Fruit fly (Drosophila melanogaster) whole organism, adult: ENCODE data around the gene Elys.

Experiments used
- CG12768 ChIP-seq: fragments of 200-800 bp; sonication (Bioruptor generic); optimal IDR thresholded peaks from 2 replicates; lab custom pipeline; 2017; ENCODE audit warnings: missing biosample characterization, missing genetic modification characterization, mild to moderate bottlenecking, moderate library complexity, missing genetic modification reagents
- CG33017 ChIP-seq: fragments of 200-800 bp; sonication (Bioruptor generic); optimal IDR thresholded peaks from 2 replicates; lab custom pipeline; 2018; ENCODE audit warnings: missing biosample characterization, mild to moderate bottlenecking, missing genetic modification characterization, moderate library complexity
- CG5204 ChIP-seq: fragments of 200-800 bp; sonication (Bioruptor generic); optimal IDR thresholded peaks from 2 replicates; lab custom pipeline; 2016; ENCODE audit warnings: missing biosample characterization, missing genetic modification characterization
- CG7101 ChIP-seq: fragments of 200-800 bp; sonication (Bioruptor generic); optimal IDR thresholded peaks from 2 replicates; lab custom pipeline; 2018; ENCODE audit warnings: missing biosample characterization, mild to moderate bottlenecking, missing genetic modification characterization, moderate library complexity
- Crg-1 ChIP-seq: fragments of 200-800 bp; sonication (Bioruptor generic); optimal IDR thresholded peaks from 2 replicates; lab custom pipeline; 2016; ENCODE audit warnings: missing biosample characterization, missing genetic modification characterization
- Mnt ChIP-seq: fragments of 200-800 bp; sonication (Bioruptor generic); optimal IDR thresholded peaks from 2 replicates; lab custom pipeline; 2016; ENCODE audit warnings: missing biosample characterization, mild to moderate bottlenecking, missing genetic modification characterization
- bab1 ChIP-seq: fragments of 200-800 bp; sonication (Bioruptor generic); optimal IDR thresholded peaks from 3 replicates; lab custom pipeline; 2019; ENCODE audit warnings: missing biosample characterization, mild to moderate bottlenecking, missing genetic modification characterization, moderate library complexity
- cnc ChIP-seq, 2 experiments: fragments of >200 bp; optimal IDR thresholded peaks; 2 replicates each; lab custom pipeline; 2017
- kay ChIP-seq: fragments of 200-800 bp; sonication (Bioruptor generic); peaks from one replicate; lab custom pipeline; 2016; ENCODE audit warnings: missing biosample characterization, missing genetic modification characterization, borderline replicate concordance
- ovo ChIP-seq: fragments of 200-800 bp; sonication (Bioruptor generic); optimal IDR thresholded peaks from 2 replicates; lab custom pipeline; 2016; ENCODE audit warnings: missing biosample characterization, missing genetic modification characterization
- pad ChIP-seq: fragments of 200-800 bp; sonication (Bioruptor generic); optimal IDR thresholded peaks from 3 replicates; lab custom pipeline; 2017; ENCODE audit warnings: missing biosample characterization, missing genetic modification characterization, mild to moderate bottlenecking, moderate library complexity, missing genetic modification reagents

dm6 chrX:19694792-19695558, 42.9 kb downstream of the Elys start, which contains the start of gene CG14229:
- TF ChIP-seq Crg-1: no peak
- TF ChIP-seq CG7101 (tag; lab: Kevin White, UChicago): no peak
- TF ChIP-seq ovo: no peak
- no peak for TF ChIP-seq bab1 (GFP tag; lab: Kevin White, UChicago)
- TF ChIP-seq cnc (optimal IDR thresholded peaks at IDR 0.05; lab: Kevin White, UChicago): no peak
- TF ChIP-seq CG5204 (GFP tag; lab: Kevin White, UChicago): no peak
- no peak for TF ChIP-seq Mnt
- no peak for TF ChIP-seq CG12768 (GFP tag; lab: Kevin White, UChicago)
- TF ChIP-seq kay (GFP tag; lab: Kevin White, UChicago): no peak
- TF ChIP-seq pad (GFP tag; lab: Kevin White, UChicago): no peak
- no peak for TF ChIP-seq CG33017 (tag; lab: Kevin White, UChicago)
